Fruit fly (Drosophila melanogaster): ENCODE data around the gene Septin2.
A peak's percentile ranks its signal among the peaks of the same experiment; 100 is the strongest.

The Septin2 gene

dm6 chr3R:20587630-20588479 lies at the start of gene Septin2 (continued):
- TF ChIP-seq TFAM (GFP tag; optimal IDR thresholded peaks at IDR 0.05) (peak; percentile 22), Ravus (GFP tag; IDR thresholded peaks at IDR 0.05) (no peak), bbx (GFP tag; IDR thresholded peaks at IDR 0.05; ENCODE audit: partially characterized antibody) (no peak), CG15011 (GFP tag; optimal IDR thresholded peaks at IDR 0.05) (peak; percentile 68), az2 (GFP tag; optimal IDR thresholded peaks at IDR 0.05) (peak; percentile 82), Hey (tag; optimal IDR thresholded peaks at IDR 0.05) (no peak), CG17361 (GFP tag; IDR thresholded peaks at IDR 0.05) (peak; percentile 84), danr (GFP tag; IDR thresholded peaks at IDR 0.05) (peak; percentile 44; the same call in 1 of the 2 replicates), disco-r (GFP tag; optimal IDR thresholded peaks at IDR 0.05) (peak; percentile 26), CG32772 (GFP tag; IDR thresholded peaks at IDR 0.05) (peak; percentile 68), lola (GFP tag; optimal IDR thresholded peaks at IDR 0.05) (peak in 1 of 3 experiments; percentile 83), B-H2 (GFP tag; optimal IDR thresholded peaks at IDR 0.05) (no peak), CG12744 (GFP tag; optimal IDR thresholded peaks at IDR 0.05) (no peak), bigmax (GFP tag; optimal IDR thresholded peaks at IDR 0.05) (no peak), peb (GFP tag; IDR thresholded peaks at IDR 0.05) (0 out of 2 replicates have a peak, but pooled peaks have one; percentile 15), CG32767 (GFP tag; IDR thresholded peaks at IDR 0.05) (peak; percentile 59; the same call in 1 of the 2 replicates), maf-S (GFP tag; optimal IDR thresholded peaks at IDR 0.05) (peak; percentile 23), CG6854 (GFP tag; optimal IDR thresholded peaks at IDR 0.05) (peak; percentile 54), Antp (GFP tag; optimal IDR thresholded peaks at IDR 0.05) (peak; percentile 25), CG12659 (GFP tag; optimal IDR thresholded peaks at IDR 0.05) (peak; percentile 72), dan (GFP tag; IDR thresholded peaks at IDR 0.05) (no peak), CG5953 (GFP tag; IDR thresholded peaks at IDR 0.05) (0 out of 2 replicates have a peak, but pooled peaks have one; percentile 13), grau (tag; optimal IDR thresholded peaks at IDR 0.05) (peak; percentile 83), klu (GFP tag; IDR thresholded peaks at IDR 0.05) (no peak), ewg (GFP tag; optimal IDR thresholded peaks at IDR 0.05) (peak; percentile 70), Oaz (GFP tag; IDR thresholded peaks at IDR 0.05) (no peak), ken (GFP tag; IDR thresholded peaks at IDR 0.05) (0 out of 3 replicates have a peak, but pooled peaks have one; percentile 49), HHEX (GFP tag; optimal IDR thresholded peaks at IDR 0.05) (peak; percentile 84), CG32532 (GFP tag; IDR thresholded peaks at IDR 0.05) (peak; percentile 28; the same call in 1 of the 2 replicates), cad (GFP tag; optimal IDR thresholded peaks at IDR 0.05) (no peak), crc (GFP tag; optimal IDR thresholded peaks at IDR 0.05) (peak; percentile 53), CG15479 (GFP tag; optimal IDR thresholded peaks at IDR 0.05) (no peak), Poxn (GFP tag; IDR thresholded peaks at IDR 0.05) (no peak), CG11723 (GFP tag; optimal IDR thresholded peaks at IDR 0.05) (peak; percentile 75), CG2889 (GFP tag; IDR thresholded peaks at IDR 0.05) (0 out of 3 replicates have a peak, but pooled peaks have one; percentile 31), CG4730 (GFP tag; IDR thresholded peaks at IDR 0.05) (peak; percentile 41; the same call in 1 of the 2 replicates), mld (GFP tag; IDR thresholded peaks at IDR 0.05; ENCODE audit: partially characterized antibody) (no peak), Scr (GFP tag; IDR thresholded peaks at IDR 0.05; ENCODE audit: partially characterized antibody) (no peak), CG18764 (GFP tag; optimal IDR thresholded peaks at IDR 0.05) (peak; percentile 74), ara (GFP tag; IDR thresholded peaks at IDR 0.05) (peak; percentile 77), Elba2 (GFP tag; optimal IDR thresholded peaks at IDR 0.05) (peak; percentile 79), CG15514 (GFP tag; optimal IDR thresholded peaks at IDR 0.05) (peak; percentile 49), wor (GFP tag; IDR thresholded peaks at IDR 0.05) (peak; percentile 61), CG2199 (GFP tag; IDR thresholded peaks at IDR 0.05) (0 out of 3 replicates have a peak, but pooled peaks have one; percentile 46), CG4820 (GFP tag; optimal IDR thresholded peaks at IDR 0.05) (peak; percentile 82), slp2 (GFP tag; optimal IDR thresholded peaks at IDR 0.05) (peak; percentile 64), PHDP (tag; optimal IDR thresholded peaks at IDR 0.05) (peak; percentile 77), knrl (GFP tag; IDR thresholded peaks at IDR 0.05; ENCODE audit: partially characterized antibody) (no peak), CG1647 (GFP tag; optimal IDR thresholded peaks at IDR 0.05) (peak; percentile 68)
